Worm (Caenorhabditis elegans): ENCODE results near the gene clec-33.

Gene clec-33

DNA sequence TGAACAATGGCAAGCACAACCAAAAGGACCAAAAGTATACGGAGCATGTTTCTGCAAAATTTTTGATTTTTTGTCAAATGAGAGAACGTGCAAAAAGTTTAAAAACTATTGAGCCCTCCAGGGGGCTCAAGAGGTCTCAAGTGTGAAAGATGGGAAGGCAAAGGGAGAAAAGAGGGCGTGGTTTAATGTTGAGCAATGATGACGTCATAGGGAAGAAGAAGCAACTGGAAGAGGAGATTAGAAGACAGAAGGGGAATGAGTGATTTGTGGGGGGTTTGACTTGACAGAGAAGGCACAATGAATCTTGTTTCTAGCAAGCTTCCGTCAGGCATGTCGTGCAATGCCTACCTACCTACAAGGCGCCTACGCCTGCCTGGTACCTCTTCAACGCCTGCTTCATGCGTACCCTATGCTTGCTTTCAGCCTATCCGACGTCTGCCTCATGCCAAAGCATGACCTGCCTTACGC, 48.3 kb downstream of the clec-33 start, which contains the start of gene T20B3.14:
Gene T20B3.14, minus strand, starts transcription at position 51 of the 468 bp plus-strand sequence.
- TF ChIP-seq hmg-4 (GFP tag; optimal IDR thresholded peaks at IDR 0.05) (no peak), tbx-37 (GFP tag; conservative IDR thresholded peaks at IDR 0.05) (no peak), flt-1 (GFP tag; IDR thresholded peaks at IDR 0.05) (no peak), hnd-1 (tag; optimal IDR thresholded peaks at IDR 0.05) (no peak), F13C5.2 (tag; optimal IDR thresholded peaks at IDR 0.05) (no peak), sea-1 (GFP tag; conservative IDR thresholded peaks at IDR 0.05) (no peak), ama-1 (optimal IDR thresholded peaks at IDR 0.05) (no peak), B0310.2 (tag; optimal IDR thresholded peaks at IDR 0.05) (no peak), pes-1 (GFP tag; IDR thresholded peaks at IDR 0.05) (no peak), tra-4 (tag; optimal IDR thresholded peaks at IDR 0.05) (no peak), hmbx-1 (tag; optimal IDR thresholded peaks at IDR 0.05) (no peak), scrt-1 (GFP tag; IDR thresholded peaks at IDR 0.05) (no peak), ets-7 (tag; optimal IDR thresholded peaks at IDR 0.05) (no peak)
